Worm (Caenorhabditis elegans) whole organism, early embryonic: ENCODE measurements around the gene F59A7.2.

Source experiments
- ama-1 ChIP-seq: fragments of 150-350 bp; optimal IDR thresholded peaks from 2 replicates; lab custom pipeline; 2014
- ceh-13 ChIP-seq: fragments of 200-800 bp; sonication (Bioruptor generic); optimal IDR thresholded peaks from 2 replicates; lab custom pipeline; 2018; ENCODE audit warnings: mild to moderate bottlenecking, missing genetic modification characterization, missing compliant biosample characterization
- flt-1 ChIP-seq: fragments of 200-800 bp; sonication (Bioruptor generic); IDR thresholded peaks from 2 replicates; pipeline ENCODE4 v1.3.6; 2022; ENCODE audit warnings: missing genetic modification characterization, missing compliant biosample characterization
- tbx-37 ChIP-seq: fragments of 200-800 bp; sonication (Bioruptor generic); conservative IDR thresholded peaks from 2 replicates; pipeline ENCODE4 v1.3.6; 2022; ENCODE audit warnings: missing genetic modification reagents, missing genetic modification characterization, missing compliant biosample characterization

- no peak for TF ChIP-seq ama-1 (lab: Kevin White, UChicago)
- TF ChIP-seq ceh-13 (GFP tag; lab: Kevin White, UChicago) = no peak
- no peak for TF ChIP-seq tbx-37 (GFP tag; lab: Robert Waterston, UW)
- TF ChIP-seq flt-1 (GFP tag; lab: Robert Waterston, UW) = no peak
These were observed 15.1 kb upstream of the F59A7.2 start, which contains the start of gene hil-6 for ce11 chrV:2031454-2031853.
